Worm (Caenorhabditis elegans) whole organism, L3 larva: ENCODE data around the gene R07E5.7.

Experiments used
- ZK546.5 ChIP-seq: sonication (generic microtip); optimal IDR thresholded peaks from 2 replicates; lab custom pipeline; 2017; ENCODE audit warnings: missing biosample characterization, missing genetic modification characterization
- aly-2 ChIP-seq: fragments of 150-350 bp; optimal IDR thresholded peaks from 2 replicates; lab custom pipeline; 2014; ENCODE audit warnings: missing biosample characterization, missing genetic modification characterization
- ama-1 ChIP-seq: fragments of 150-350 bp; optimal IDR thresholded peaks from 2 replicates; lab custom pipeline; 2018
- ceh-16 ChIP-seq: sonication (generic microtip); optimal IDR thresholded peaks from 2 replicates; lab custom pipeline; 2017; ENCODE audit warnings: missing biosample characterization, missing genetic modification characterization
- ceh-28 ChIP-seq: fragments of 150-350 bp; optimal IDR thresholded peaks from 2 replicates; lab custom pipeline; 2014; ENCODE audit warnings: missing biosample characterization, missing genetic modification reagents, missing genetic modification characterization
- ceh-9 ChIP-seq: sonication (generic microtip); optimal IDR thresholded peaks from 2 replicates; lab custom pipeline; 2018; ENCODE audit warnings: missing biosample characterization, missing genetic modification characterization
- daf-12 ChIP-seq: fragments of 150-350 bp; optimal IDR thresholded peaks from 2 replicates; lab custom pipeline; 2014; ENCODE audit warnings: missing biosample characterization, missing genetic modification reagents, missing genetic modification characterization
- egl-27 ChIP-seq: sonication (generic microtip); optimal IDR thresholded peaks from 4 replicates; lab custom pipeline; 2017; ENCODE audit warnings: missing biosample characterization, missing genetic modification reagents, missing genetic modification characterization
- elt-1 ChIP-seq: fragments of 150-350 bp; optimal IDR thresholded peaks from 2 replicates; lab custom pipeline; 2014; ENCODE audit warnings: missing biosample characterization, missing genetic modification characterization
- elt-3 ChIP-seq, 3 experiments: fragments of 150-350 bp in 1 of 3; sonication (generic microtip) in 2 of 3; optimal IDR thresholded peaks; 2 replicates in 2 of 3; 4 replicates in 1 of 3; lab custom pipeline; 2014 to 2017; ENCODE audit warnings: missing biosample characterization in 3 of 3, missing genetic modification characterization in 3 of 3
- fkh-2 ChIP-seq: fragments of 150-350 bp; optimal IDR thresholded peaks from 2 replicates; lab custom pipeline; 2014; ENCODE audit warnings: missing biosample characterization, missing genetic modification reagents, missing genetic modification characterization
- fos-1 ChIP-seq: fragments of 150-350 bp; optimal IDR thresholded peaks from 2 replicates; lab custom pipeline; 2014; ENCODE audit warnings: missing biosample characterization, missing genetic modification characterization
- lin-15B ChIP-seq: fragments of 150-350 bp; optimal IDR thresholded peaks from 2 replicates; lab custom pipeline; 2014; ENCODE audit warnings: missing biosample characterization, missing genetic modification characterization
- lin-39 ChIP-seq: fragments of 150-350 bp; optimal IDR thresholded peaks from 2 replicates; lab custom pipeline; 2018; ENCODE audit warnings: missing biosample characterization, missing genetic modification reagents, missing genetic modification characterization
- lsy-12 ChIP-seq: sonication (generic microtip); optimal IDR thresholded peaks from 2 replicates; lab custom pipeline; 2016; ENCODE audit warnings: mild to moderate bottlenecking, missing genetic modification characterization, missing compliant biosample characterization
- mdl-1 ChIP-seq: fragments of 150-350 bp; optimal IDR thresholded peaks from 2 replicates; lab custom pipeline; 2014; ENCODE audit warnings: missing biosample characterization, missing genetic modification characterization
- mml-1 ChIP-seq: fragments of 150-350 bp; sonication (generic microtip); optimal IDR thresholded peaks from 3 replicates; lab custom pipeline; 2014; ENCODE audit warnings: missing biosample characterization, missing genetic modification characterization
- nfya-1 ChIP-seq: sonication (generic microtip); optimal IDR thresholded peaks from 2 replicates; lab custom pipeline; 2017; ENCODE audit warnings: missing genetic modification characterization, mild to moderate bottlenecking, missing compliant biosample characterization, antibody characterized with exemption, moderate library complexity; ENCODE audit not compliant: insufficient read depth
- nhr-12 ChIP-seq: fragments of 150-350 bp; optimal IDR thresholded peaks from 2 replicates; lab custom pipeline; 2014; ENCODE audit warnings: missing biosample characterization, missing genetic modification characterization
- nhr-23 ChIP-seq: fragments of 150-350 bp; optimal IDR thresholded peaks from 2 replicates; lab custom pipeline; 2014; ENCODE audit warnings: missing biosample characterization, missing genetic modification reagents, missing genetic modification characterization
- nhr-237 ChIP-seq: fragments of 150-350 bp; optimal IDR thresholded peaks from 2 replicates; lab custom pipeline; 2014; ENCODE audit warnings: missing biosample characterization, missing genetic modification characterization
- nhr-25 ChIP-seq: sonication (generic microtip); optimal IDR thresholded peaks from 2 replicates; lab custom pipeline; 2017; ENCODE audit warnings: missing biosample characterization, missing genetic modification characterization
- nhr-28 ChIP-seq: fragments of 150-350 bp; optimal IDR thresholded peaks from 2 replicates; lab custom pipeline; 2014; ENCODE audit warnings: missing biosample characterization, missing genetic modification characterization
- nhr-43 ChIP-seq: sonication (generic microtip); optimal IDR thresholded peaks from 2 replicates; lab custom pipeline; 2016; ENCODE audit warnings: mild to moderate bottlenecking, missing genetic modification characterization, missing compliant biosample characterization; ENCODE audit not compliant: poor library complexity, severe bottlenecking
- nhr-67 ChIP-seq: fragments of 150-350 bp; optimal IDR thresholded peaks from 2 replicates; lab custom pipeline; 2014; ENCODE audit warnings: missing biosample characterization, missing genetic modification characterization
- nhr-77 ChIP-seq: fragments of 150-350 bp; optimal IDR thresholded peaks from 2 replicates; lab custom pipeline; 2014; ENCODE audit warnings: missing biosample characterization, missing genetic modification characterization
- sea-2 ChIP-seq: fragments of 150-350 bp; sonication (generic microtip); optimal IDR thresholded peaks from 4 replicates; lab custom pipeline; 2014; ENCODE audit warnings: missing biosample characterization, missing genetic modification reagents, missing genetic modification characterization
- skn-1 ChIP-seq: fragments of 150-350 bp; optimal IDR thresholded peaks from 2 replicates; lab custom pipeline; 2014; ENCODE audit warnings: missing biosample characterization, missing genetic modification characterization
- snpc-4 ChIP-seq: fragments of 150-350 bp; optimal IDR thresholded peaks from 2 replicates; lab custom pipeline; 2014; ENCODE audit warnings: missing biosample characterization, missing genetic modification characterization
- tbx-2 ChIP-seq: sonication (generic microtip); optimal IDR thresholded peaks from 2 replicates; lab custom pipeline; 2016; ENCODE audit warnings: mild to moderate bottlenecking, missing genetic modification characterization, missing compliant biosample characterization
- unc-39 ChIP-seq: sonication (generic microtip); optimal IDR thresholded peaks from 4 replicates; lab custom pipeline; 2017; ENCODE audit warnings: missing biosample characterization, missing genetic modification characterization
- unc-62 ChIP-seq: fragments of 150-350 bp; sonication (generic microtip); optimal IDR thresholded peaks from 4 replicates; lab custom pipeline; 2014; ENCODE audit warnings: missing biosample characterization, missing genetic modification reagents, missing genetic modification characterization
- zag-1 ChIP-seq: fragments of 150-350 bp; optimal IDR thresholded peaks from 2 replicates; lab custom pipeline; 2014; ENCODE audit warnings: missing biosample characterization, missing genetic modification characterization
- ztf-11 ChIP-seq: fragments of 150-350 bp; optimal IDR thresholded peaks from 2 replicates; lab custom pipeline; 2014; ENCODE audit warnings: missing biosample characterization, missing genetic modification characterization
- ztf-4 ChIP-seq: fragments of 150-350 bp; optimal IDR thresholded peaks from 2 replicates; lab custom pipeline; 2014; ENCODE audit warnings: missing biosample characterization, missing genetic modification characterization

The R07E5.7 gene

ce11 chrIII:4467277-4467676 is 48.3 kb upstream of the R07E5.7 start, which contains the start of gene ndg-4:
ndg-4 (minus strand) TSS chrIII:4467377.
- TF ChIP-seq nhr-77 (tag; lab: Kevin White, UChicago): no peak
- no peak for TF ChIP-seq ceh-9
- TF ChIP-seq ZK546.5: no peak
- TF ChIP-seq sea-2 (GFP tag; lab: Kevin White, UChicago): no peak
- TF ChIP-seq daf-12 (tag; lab: Kevin White, UChicago): no peak
- TF ChIP-seq nhr-28 (tag; lab: Kevin White, UChicago): no peak
- TF ChIP-seq ceh-16 (tag; lab: Kevin White, UChicago): no peak
- no peak for TF ChIP-seq nfya-1 (tag; lab: Kevin White, UChicago)
- TF ChIP-seq ztf-4 (tag; lab: Kevin White, UChicago): no peak
- no peak for TF ChIP-seq egl-27 (tag; lab: Kevin White, UChicago)

DNA sequence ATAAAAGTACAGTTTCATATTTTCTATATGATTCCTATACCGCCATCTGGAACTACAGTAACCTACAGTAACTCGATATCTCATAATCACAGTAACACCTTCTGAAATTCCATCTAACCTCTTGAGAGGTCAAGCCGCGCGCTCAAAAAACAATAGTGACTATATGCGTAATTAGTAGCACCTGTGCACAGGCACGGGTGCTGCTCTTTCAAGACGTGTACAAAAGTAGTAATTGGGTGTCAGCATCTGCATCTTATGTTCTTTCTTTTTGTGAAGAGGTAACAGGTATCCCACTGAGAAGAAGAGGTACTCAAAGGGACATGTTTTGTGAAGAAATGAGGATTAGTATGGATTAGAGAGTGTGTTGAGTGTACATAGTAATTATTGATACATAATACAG is 42.4 kb upstream of the R07E5.7 start:
- TF ChIP-seq aly-2 (tag; lab: Kevin White, UChicago) (no peak), elt-1 (tag; lab: Kevin White, UChicago) (no peak), ceh-9 (no peak), ama-1 (no peak), lin-15B (no peak), nhr-237 (tag; lab: Kevin White, UChicago) (no peak), ZK546.5 (no peak), ceh-28 (tag; lab: Kevin White, UChicago) (no peak), unc-39 (tag; lab: Kevin White, UChicago) (no peak), zag-1 (tag; lab: Kevin White, UChicago) (no peak), mml-1 (tag; lab: Kevin White, UChicago) (no peak), ztf-11 (no peak), ztf-4 (tag; lab: Kevin White, UChicago) (no peak), tbx-2 (tag; lab: Kevin White, UChicago) (no peak), lin-39 (tag; lab: Kevin White, UChicago) (no peak)

ce11 chrIII:4460242-4460641 is 41.3 kb upstream of the R07E5.7 start:
- TF ChIP-seq tbx-2 (tag; lab: Kevin White, UChicago) (peak; percentile 22), lin-39 (tag; lab: Kevin White, UChicago) (peak; percentile 72), ama-1 (no peak)
- TF ChIP-seq, all 47 proteins: peak for 2

DNA sequence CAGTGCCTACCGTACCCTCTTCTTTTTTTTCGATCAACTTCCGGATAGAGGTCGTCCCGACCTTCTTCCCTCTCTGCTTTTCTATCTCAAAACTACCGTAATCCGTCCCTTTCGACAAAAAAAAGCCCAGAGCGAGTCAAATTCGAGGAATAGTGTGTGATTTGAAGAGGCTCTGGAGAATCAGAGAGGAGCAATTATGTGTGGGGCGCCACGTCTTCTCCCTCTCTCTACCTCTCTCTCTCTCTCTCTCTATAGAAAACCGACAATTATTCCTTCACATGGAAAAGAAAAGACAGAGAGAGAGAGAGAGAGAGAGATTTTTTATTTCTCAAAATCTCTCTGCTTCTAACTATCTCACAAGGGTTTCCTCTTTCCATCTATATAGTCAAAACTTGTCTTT is 37.6 kb upstream of the R07E5.7 start:
- TF ChIP-seq elt-3 (tag; optimal IDR thresholded peaks at IDR 0.05; lab: Kevin White, UChicago) (no peak), nfya-1 (tag; lab: Kevin White, UChicago) (peak; percentile 63), nhr-25 (peak; percentile 15), nhr-23 (tag; lab: Kevin White, UChicago) (peak; percentile 40)

ce11 chrIII:4454919-4455318 is 36.0 kb upstream of the R07E5.7 start:
- TF ChIP-seq ztf-4 (tag; lab: Kevin White, UChicago) (no peak), ama-1 (no peak), tbx-2 (tag; lab: Kevin White, UChicago) (no peak), mdl-1 (tag; lab: Kevin White, UChicago) (no peak), fos-1 (tag; lab: Kevin White, UChicago) (no peak), nhr-67 (tag; lab: Kevin White, UChicago) (no peak), aly-2 (tag; lab: Kevin White, UChicago) (no peak), lin-15B (no peak), mml-1 (tag; lab: Kevin White, UChicago) (no peak), zag-1 (tag; lab: Kevin White, UChicago) (no peak), sea-2 (GFP tag; lab: Kevin White, UChicago) (no peak), nhr-12 (tag; lab: Kevin White, UChicago) (no peak), elt-1 (tag; lab: Kevin White, UChicago) (no peak), skn-1 (no peak)

DNA sequence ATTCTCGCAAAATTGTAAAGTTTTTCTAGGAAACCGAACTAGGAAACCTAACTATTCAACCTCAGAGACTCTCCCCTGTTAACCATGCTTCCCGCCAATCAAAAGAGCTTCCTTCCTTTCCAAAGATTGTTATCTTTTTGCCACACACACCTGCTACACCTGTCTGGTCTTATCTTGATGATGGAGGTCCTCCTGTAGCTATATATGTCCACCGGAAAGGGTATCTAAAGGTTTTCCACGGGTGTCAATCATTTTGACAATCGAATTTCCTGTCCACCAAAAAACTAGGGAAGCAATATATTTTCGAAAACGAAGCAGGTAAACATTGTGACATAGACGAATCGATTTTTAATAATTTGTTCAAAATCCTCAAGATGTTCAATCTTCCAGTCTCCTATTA is 34.8 kb upstream of the R07E5.7 start:
- TF ChIP-seq elt-1 (tag; lab: Kevin White, UChicago) (peak; percentile 76), snpc-4 (tag; lab: Kevin White, UChicago) (no peak), daf-12 (tag; lab: Kevin White, UChicago) (no peak), unc-62 (GFP tag; lab: Kevin White, UChicago) (peak; percentile 10), fkh-2 (tag; lab: Kevin White, UChicago) (no peak), nhr-25 (peak; percentile 2), nhr-28 (tag; lab: Kevin White, UChicago) (no peak), lsy-12 (tag; lab: Kevin White, UChicago) (no peak), nhr-43 (tag; lab: Kevin White, UChicago) (no peak)
